Fruit fly (Drosophila melanogaster) whole organism, embryonic: ENCODE data around the gene CG13605.

ENCODE experiments used
- Ada2b ChIP-seq: fragments of 200-800 bp; sonication (Bioruptor generic); IDR thresholded peaks from 2 replicates; pipeline ENCODE4 v1.3.6; 2022; ENCODE audit warnings: missing biosample characterization, missing genetic modification characterization
- Blimp-1 ChIP-seq: fragments of 200-800 bp; sonication (Bioruptor generic); optimal IDR thresholded peaks from 3 replicates; lab custom pipeline; 2018; ENCODE audit warnings: missing biosample characterization, missing genetic modification characterization, mild to moderate bottlenecking, moderate library complexity, missing genetic modification reagents
- CG10366 ChIP-seq: fragments of 200-800 bp; sonication (Bioruptor generic); IDR thresholded peaks from 2 replicates; pipeline ENCODE4 v1.3.6; 2022; ENCODE audit warnings: missing biosample characterization, missing genetic modification characterization
- CG11456 ChIP-seq: fragments of 200-800 bp; sonication (Bioruptor generic); IDR thresholded peaks from 3 replicates; pipeline ENCODE4 v1.3.6; 2022; ENCODE audit warnings: missing biosample characterization, missing genetic modification characterization
- CG11695 ChIP-seq: fragments of 200-800 bp; sonication (Bioruptor generic); IDR thresholded peaks from 3 replicates; pipeline ENCODE4 v1.3.6; 2022; ENCODE audit warnings: missing biosample characterization, missing genetic modification characterization
- CG12769 ChIP-seq: fragments of 200-800 bp; sonication (Bioruptor generic); optimal IDR thresholded peaks from 2 replicates; lab custom pipeline; 2019; ENCODE audit warnings: missing biosample characterization, mild to moderate bottlenecking, missing genetic modification characterization, moderate library complexity
- CG14441 ChIP-seq: fragments of 200-800 bp; sonication (Bioruptor generic); IDR thresholded peaks from 2 replicates; pipeline ENCODE4 v1.3.6; 2022; ENCODE audit warnings: missing biosample characterization, missing genetic modification characterization
- CG15269 ChIP-seq: fragments of 200-800 bp; sonication (Bioruptor generic); optimal IDR thresholded peaks from 2 replicates; lab custom pipeline; 2018; ENCODE audit warnings: missing biosample characterization, mild to moderate bottlenecking, missing genetic modification characterization, moderate library complexity
- CG15601 ChIP-seq: fragments of 200-800 bp; sonication (Bioruptor generic); optimal IDR thresholded peaks from 3 replicates; lab custom pipeline; 2019; ENCODE audit warnings: missing biosample characterization, mild to moderate bottlenecking, missing genetic modification characterization, moderate library complexity
- CG17361 ChIP-seq: fragments of 200-800 bp; sonication (Bioruptor generic); IDR thresholded peaks from 3 replicates; pipeline ENCODE4 v1.3.6; 2022; ENCODE audit warnings: missing biosample characterization, missing genetic modification characterization
- CG17385 ChIP-seq: fragments of 200-800 bp; sonication (Bioruptor generic); optimal IDR thresholded peaks from 3 replicates; lab custom pipeline; 2018; ENCODE audit warnings: missing biosample characterization, mild to moderate bottlenecking, missing genetic modification characterization
- CG2120 ChIP-seq: fragments of 200-800 bp; sonication (Bioruptor generic); optimal IDR thresholded peaks from 3 replicates; lab custom pipeline; 2016; ENCODE audit warnings: missing biosample characterization, missing genetic modification characterization
- CG32772 ChIP-seq: fragments of 200-800 bp; sonication (Bioruptor generic); IDR thresholded peaks from 2 replicates; pipeline ENCODE4 v1.3.6; 2022; ENCODE audit warnings: missing biosample characterization, missing genetic modification characterization
- CG3407 ChIP-seq: fragments of 200-800 bp; sonication (Bioruptor generic); optimal IDR thresholded peaks from 2 replicates; lab custom pipeline; 2018; ENCODE audit warnings: missing biosample characterization, mild to moderate bottlenecking, missing genetic modification characterization
- CG34376 ChIP-seq: fragments of 200-800 bp; sonication (Bioruptor generic); optimal IDR thresholded peaks from 2 replicates; lab custom pipeline; 2018; ENCODE audit warnings: missing biosample characterization, mild to moderate bottlenecking, missing genetic modification characterization
- CG3838 ChIP-seq: fragments of 200-800 bp; sonication (Bioruptor generic); optimal IDR thresholded peaks from 3 replicates; lab custom pipeline; 2016; ENCODE audit warnings: missing biosample characterization, missing genetic modification characterization
- CG3847 ChIP-seq: fragments of 200-800 bp; sonication (Bioruptor generic); IDR thresholded peaks from 2 replicates; pipeline ENCODE4 v1.3.6; 2022; ENCODE audit warnings: missing biosample characterization, missing genetic modification characterization
- CG9215 ChIP-seq: fragments of 200-800 bp; sonication (Bioruptor generic); IDR thresholded peaks from 2 replicates; pipeline ENCODE4 v1.3.6; 2022; ENCODE audit warnings: missing biosample characterization, missing genetic modification characterization
- CG9437 ChIP-seq: fragments of 200-800 bp; sonication (Bioruptor generic); optimal IDR thresholded peaks from 2 replicates; lab custom pipeline; 2018; ENCODE audit warnings: missing biosample characterization, mild to moderate bottlenecking, missing genetic modification characterization
- CG9609 ChIP-seq: fragments of 200-800 bp; sonication (Bioruptor generic); optimal IDR thresholded peaks from 3 replicates; lab custom pipeline; 2016; ENCODE audit warnings: missing biosample characterization, missing genetic modification characterization
- CG9817 ChIP-seq: fragments of 200-800 bp; sonication (Bioruptor generic); optimal IDR thresholded peaks from 2 replicates; lab custom pipeline; 2018; ENCODE audit warnings: missing biosample characterization, mild to moderate bottlenecking, missing genetic modification characterization, moderate library complexity
- CG9932 ChIP-seq: fragments of 200-800 bp; sonication (Bioruptor generic); IDR thresholded peaks from 2 replicates; pipeline ENCODE4 v1.3.6; 2022; ENCODE audit warnings: missing biosample characterization, missing genetic modification characterization
- Dek ChIP-seq: fragments of 200-800 bp; sonication (Bioruptor generic); optimal IDR thresholded peaks from 3 replicates; lab custom pipeline; 2019; ENCODE audit warnings: missing biosample characterization, mild to moderate bottlenecking, missing genetic modification characterization, moderate library complexity
- Ets65A ChIP-seq: fragments of 200-800 bp; sonication (Bioruptor generic); peaks from one replicate; lab custom pipeline; 2016; ENCODE audit warnings: missing biosample characterization, missing genetic modification characterization
- GATAe ChIP-seq: fragments of 200-800 bp; sonication (Bioruptor generic); conservative IDR thresholded peaks from 2 replicates; pipeline ENCODE4 v1.3.6; 2022; ENCODE audit warnings: missing biosample characterization, missing genetic modification characterization
- Gsc ChIP-seq: fragments of 200-800 bp; sonication (Bioruptor generic); IDR thresholded peaks from 2 replicates; pipeline ENCODE4 v1.3.6; 2022; ENCODE audit warnings: missing biosample characterization, missing genetic modification characterization
- Gug ChIP-seq: fragments of 200-800 bp; sonication (Bioruptor generic); IDR thresholded peaks from 4 replicates; pipeline ENCODE4 v1.3.6; 2022; ENCODE audit warnings: missing biosample characterization, missing genetic modification characterization
- Hmr ChIP-seq: fragments of 200-800 bp; sonication (Bioruptor generic); optimal IDR thresholded peaks from 3 replicates; lab custom pipeline; 2017; ENCODE audit warnings: mild to moderate bottlenecking, missing biosample characterization, missing genetic modification reagents, missing genetic modification characterization
- Med ChIP-seq: fragments of 200-800 bp; sonication (Bioruptor generic); peaks from one replicate; lab custom pipeline; 2016; ENCODE audit warnings: missing biosample characterization, missing genetic modification characterization, mild to moderate bottlenecking, inconsistent platforms, moderate library complexity
- Pdp1 ChIP-seq, 2 experiments: fragments of 200-800 bp; sonication (Bioruptor generic); optimal IDR thresholded peaks; 3 replicates each; lab custom pipeline; 2016; ENCODE audit warnings: missing biosample characterization in 2 of 2, missing genetic modification characterization in 2 of 2, mild to moderate bottlenecking in 1 of 2, moderate library complexity in 1 of 2
- al ChIP-seq: fragments of 200-800 bp; sonication (Bioruptor generic); IDR thresholded peaks from 2 replicates; pipeline ENCODE4 v1.3.6; 2022; ENCODE audit warnings: missing biosample characterization, missing genetic modification characterization
- bab2 ChIP-seq: fragments of 200-800 bp; sonication (Bioruptor generic); optimal IDR thresholded peaks from 2 replicates; lab custom pipeline; 2016; ENCODE audit warnings: missing biosample characterization, missing genetic modification characterization
- bbx ChIP-seq: fragments of 200-800 bp; sonication (Bioruptor generic); IDR thresholded peaks from 2 replicates; pipeline ENCODE4 v1.3.6; 2022; ENCODE audit warnings: missing biosample characterization, missing genetic modification characterization; ENCODE audit not compliant: partially characterized antibody
- crol ChIP-seq: fragments of 200-800 bp; sonication (Bioruptor generic); IDR thresholded peaks from 2 replicates; pipeline ENCODE4 v1.3.6; 2022; ENCODE audit warnings: missing biosample characterization, missing genetic modification characterization
- dpn ChIP-seq, 2 experiments: fragments of 200-800 bp; sonication (Bioruptor generic); optimal IDR thresholded peaks; 3 replicates each; lab custom pipeline; 2016; ENCODE audit warnings: missing biosample characterization in 2 of 2, missing genetic modification characterization in 2 of 2
- fd64A ChIP-seq: fragments of 200-800 bp; sonication (Bioruptor generic); optimal IDR thresholded peaks from 3 replicates; lab custom pipeline; 2018; ENCODE audit warnings: missing biosample characterization, mild to moderate bottlenecking, missing genetic modification characterization
- gce ChIP-seq: fragments of 200-800 bp; sonication (Bioruptor generic); IDR thresholded peaks from 3 replicates; pipeline ENCODE4 v1.3.6; 2022; ENCODE audit warnings: missing biosample characterization, missing genetic modification characterization
- gro ChIP-seq: fragments of 200-800 bp; sonication (Bioruptor generic); optimal IDR thresholded peaks from 2 replicates; lab custom pipeline; 2016; ENCODE audit warnings: missing biosample characterization, missing genetic modification characterization
- lola ChIP-seq, 3 experiments: fragments of >200 bp in 2 of 3; fragments of 200-800 bp in 1 of 3; sonication (Bioruptor generic) in 1 of 3; optimal IDR thresholded peaks; 2 replicates each; lab custom pipeline; 2017 to 2019; ENCODE audit warnings: missing biosample characterization in 3 of 3, missing genetic modification characterization in 3 of 3, mild to moderate bottlenecking in 1 of 3, moderate library complexity in 1 of 3
- lov ChIP-seq, 2 experiments: fragments of 200-800 bp in 1 of 2; fragments of >200 bp in 1 of 2; sonication (Bioruptor generic) in 1 of 2; IDR thresholded peaks in 1 of 2; optimal IDR thresholded peaks in 1 of 2; 2 replicates in 1 of 2; 3 replicates in 1 of 2; pipeline versions ENCODE4 v1.3.6 to Lab custom; 2017 to 2022; ENCODE audit warnings: missing biosample characterization in 1 of 2, missing genetic modification characterization in 1 of 2
- mam ChIP-seq: fragments of 200-800 bp; sonication (Bioruptor generic); optimal IDR thresholded peaks from 3 replicates; lab custom pipeline; 2016; ENCODE audit warnings: missing biosample characterization, missing genetic modification characterization
- mld ChIP-seq: fragments of 200-800 bp; sonication (Bioruptor generic); IDR thresholded peaks from 3 replicates; pipeline ENCODE4 v1.3.6; 2022; ENCODE audit warnings: missing biosample characterization, missing genetic modification characterization; ENCODE audit not compliant: partially characterized antibody
- pfk ChIP-seq: fragments of 200-800 bp; sonication (Bioruptor generic); optimal IDR thresholded peaks from 2 replicates; lab custom pipeline; 2018; ENCODE audit warnings: missing biosample characterization, mild to moderate bottlenecking, missing genetic modification characterization, moderate library complexity
- phol ChIP-seq: fragments of 200-800 bp; sonication (Bioruptor generic); optimal IDR thresholded peaks from 3 replicates; lab custom pipeline; 2018; ENCODE audit warnings: missing biosample characterization, mild to moderate bottlenecking, missing genetic modification characterization, moderate library complexity
- row ChIP-seq: fragments of 200-800 bp; sonication (Bioruptor generic); IDR thresholded peaks from 3 replicates; pipeline ENCODE4 v1.3.6; 2022; ENCODE audit warnings: missing biosample characterization, missing genetic modification characterization
- sisA ChIP-seq: fragments of 200-800 bp; sonication (Bioruptor generic); IDR thresholded peaks from 2 replicates; pipeline ENCODE4 v1.3.6; 2022; ENCODE audit warnings: missing biosample characterization, missing genetic modification characterization
- sob ChIP-seq: fragments of 200-800 bp; sonication (Bioruptor generic); IDR thresholded peaks from 2 replicates; pipeline ENCODE4 v1.3.6; 2022; ENCODE audit warnings: missing biosample characterization, missing genetic modification characterization
- unpg ChIP-seq: fragments of 200-800 bp; sonication (Bioruptor generic); optimal IDR thresholded peaks from 3 replicates; lab custom pipeline; 2018; ENCODE audit warnings: missing biosample characterization, mild to moderate bottlenecking, missing genetic modification characterization, moderate library complexity
- vvl ChIP-seq: fragments of 200-800 bp; sonication (Bioruptor generic); IDR thresholded peaks from 2 replicates; pipeline ENCODE4 v1.3.6; 2022; ENCODE audit warnings: missing biosample characterization, missing genetic modification characterization
- zfh2 ChIP-seq: fragments of 200-800 bp; sonication (Bioruptor generic); optimal IDR thresholded peaks from 2 replicates; lab custom pipeline; 2016; ENCODE audit warnings: missing biosample characterization, missing genetic modification characterization

CG13605 gene

DNA sequence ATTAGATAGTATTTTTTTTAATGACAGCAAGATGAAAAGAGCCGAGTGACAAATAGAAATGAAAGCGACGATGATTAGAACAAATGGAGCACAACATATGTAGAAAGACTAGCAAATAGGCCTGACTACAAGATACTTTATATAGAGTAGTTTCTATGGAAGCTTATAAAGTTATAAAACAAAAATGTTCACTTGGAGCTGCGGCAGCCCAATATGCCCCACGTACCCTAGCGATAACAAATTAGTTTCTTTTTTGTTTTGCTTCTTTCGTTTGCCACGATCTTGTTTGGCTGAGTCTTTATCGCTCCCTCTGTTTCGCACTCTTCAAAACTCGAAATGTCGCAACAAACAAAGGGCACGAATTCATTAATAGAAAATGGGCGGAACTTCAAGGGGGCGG is 11.5 kb downstream of the CG13605 start (continued):
- 0 out of 3 replicates have a peak, but pooled peaks have one; percentile 21 for TF ChIP-seq CG17361 (GFP tag; lab: Robert Waterston, UW)
- TF ChIP-seq Dek, result peak; percentile 8
- peak; percentile 3 for TF ChIP-seq CG9609 (GFP tag; lab: Kevin White, UChicago)
- peak; percentile 52 for TF ChIP-seq gro
- peak; percentile 86 for TF ChIP-seq Med (GFP tag; lab: Kevin White, UChicago)
- peak; percentile 42; the same call in 1 of the 2 replicates for TF ChIP-seq CG14441 (GFP tag; lab: Robert Waterston, UW)
- TF ChIP-seq GATAe, result no peak
- no peak for TF ChIP-seq pfk (GFP tag; lab: Kevin White, UChicago)
- TF ChIP-seq sob (GFP tag; lab: Robert Waterston, UW), result 0 out of 2 replicates have a peak, but pooled peaks have one; percentile 31
- peak; percentile 31 for TF ChIP-seq CG12769
- peak; percentile 27 for TF ChIP-seq unpg (GFP tag; lab: Kevin White, UChicago)
- TF ChIP-seq vvl, result peak; percentile 56
- TF ChIP-seq Pdp1 (GFP tag; optimal IDR thresholded peaks at IDR 0.05; lab: Kevin White, UChicago), result peak in 1 of 2 experiments; percentile 8
- TF ChIP-seq CG32772 (GFP tag; lab: Robert Waterston, UW), result 0 out of 2 replicates have a peak, but pooled peaks have one; percentile 18
- peak; percentile 28; the same call in 1 of the 4 replicates for TF ChIP-seq Gug (GFP tag; lab: Robert Waterston, UW)
- TF ChIP-seq CG17385, result peak; percentile 3
- peak; percentile 35 for TF ChIP-seq Hmr (GFP tag; lab: Kevin White, UChicago)
- TF ChIP-seq CG11695, result no peak
- TF ChIP-seq Blimp-1 (GFP tag; lab: Kevin White, UChicago), result peak; percentile 2
- no peak for TF ChIP-seq CG15601 (tag; lab: Kevin White, UChicago)
- TF ChIP-seq CG10366 (GFP tag; lab: Robert Waterston, UW), result peak; percentile 11; the same call in 1 of the 2 replicates
- no peak for TF ChIP-seq mld (GFP tag; lab: Robert Waterston, UW)
- TF ChIP-seq CG34376 (GFP tag; lab: Kevin White, UChicago), result no peak
- TF ChIP-seq mam (GFP tag; lab: Kevin White, UChicago), result peak; percentile 47
- TF ChIP-seq CG9215 (GFP tag; lab: Robert Waterston, UW), result no peak
- no peak for TF ChIP-seq fd64A (GFP tag; lab: Kevin White, UChicago)
- no peak for TF ChIP-seq Gsc (GFP tag; lab: Robert Waterston, UW)
- TF ChIP-seq CG9817 (tag; lab: Kevin White, UChicago), result no peak
- TF ChIP-seq crol (GFP tag; lab: Robert Waterston, UW), result 0 out of 2 replicates have a peak, but pooled peaks have one; percentile 12
- TF ChIP-seq bab2 (GFP tag; lab: Kevin White, UChicago), result peak; percentile 0
- peak in 1 of 2 experiments; percentile 15 for TF ChIP-seq dpn (GFP tag; optimal IDR thresholded peaks at IDR 0.05; lab: Kevin White, UChicago)
- no peak for TF ChIP-seq CG3838 (GFP tag; lab: Kevin White, UChicago)
- peak; percentile 69 for TF ChIP-seq row
- TF ChIP-seq zfh2 (GFP tag; lab: Kevin White, UChicago), result peak; percentile 31
- peak; percentile 15; the same call in 1 of the 2 replicates for TF ChIP-seq al (GFP tag; lab: Robert Waterston, UW)
- TF ChIP-seq CG2120 (GFP tag; lab: Kevin White, UChicago), result peak; percentile 56
- no peak for TF ChIP-seq lola (GFP tag; optimal IDR thresholded peaks at IDR 0.05; lab: Kevin White, UChicago)
- peak; percentile 57 for TF ChIP-seq CG15269
- no peak for TF ChIP-seq CG9437 (GFP tag; lab: Kevin White, UChicago)
- peak; percentile 53 for TF ChIP-seq Ada2b (GFP tag; lab: Robert Waterston, UW)
- no peak for TF ChIP-seq CG3407 (GFP tag; lab: Kevin White, UChicago)
- TF ChIP-seq Ets65A (GFP tag; lab: Kevin White, UChicago), result peak; percentile 49
- TF ChIP-seq lov (optimal IDR thresholded peaks at IDR 0.05; lab: Kevin White, UChicago), result no peak
- TF ChIP-seq lov (GFP tag; IDR thresholded peaks at IDR 0.05; lab: Robert Waterston, UW), result no peak
- TF ChIP-seq CG3847 (GFP tag; lab: Robert Waterston, UW), result 0 out of 2 replicates have a peak, but pooled peaks have one; percentile 22
- no peak for TF ChIP-seq phol (tag; lab: Kevin White, UChicago)
- peak; percentile 65; the same call in 2 of the 3 replicates for TF ChIP-seq CG11456 (GFP tag; lab: Robert Waterston, UW)
- TF ChIP-seq gce (GFP tag; lab: Robert Waterston, UW), result no peak
- TF ChIP-seq CG9932, result peak; percentile 71
- peak; percentile 40; the same call in 1 of the 2 replicates for TF ChIP-seq sisA (GFP tag; lab: Robert Waterston, UW)
- TF ChIP-seq bbx (GFP tag; lab: Robert Waterston, UW), result no peak
